Worm (Caenorhabditis elegans) whole organism, late embryonic: ENCODE data around the gene ZK757.1.

ENCODE experiments used
- C38D4.7 ChIP-seq: fragments of 200-800 bp; sonication (Bioruptor generic); optimal IDR thresholded peaks from 2 replicates; lab custom pipeline; 2018; ENCODE audit warnings: mild to moderate bottlenecking, missing genetic modification characterization, moderate library complexity, missing compliant biosample characterization
- F13H6.1 ChIP-seq: sonication (generic microtip); optimal IDR thresholded peaks from 2 replicates; lab custom pipeline; 2016; ENCODE audit warnings: missing genetic modification characterization, missing compliant biosample characterization
- K02D7.2 ChIP-seq: sonication (generic microtip); optimal IDR thresholded peaks from 2 replicates; lab custom pipeline; 2017; ENCODE audit warnings: mild to moderate bottlenecking, missing genetic modification characterization, missing compliant biosample characterization
- T23F11.4 ChIP-seq: fragments of 200-800 bp; sonication (Bioruptor generic); optimal IDR thresholded peaks from 2 replicates; lab custom pipeline; 2018; ENCODE audit warnings: mild to moderate bottlenecking, missing genetic modification characterization, missing compliant biosample characterization
- Y22D7AL.16 ChIP-seq: sonication (generic microtip); optimal IDR thresholded peaks from 2 replicates; lab custom pipeline; 2016; ENCODE audit warnings: missing genetic modification characterization, missing compliant biosample characterization
- ama-1 ChIP-seq: fragments of 150-350 bp; optimal IDR thresholded peaks from 2 replicates; lab custom pipeline; 2014
- ceh-18 ChIP-seq: sonication (generic microtip); optimal IDR thresholded peaks from 2 replicates; lab custom pipeline; 2016; ENCODE audit warnings: missing genetic modification characterization, missing compliant biosample characterization
- ceh-19 ChIP-seq: fragments of 200-800 bp; sonication (Bioruptor generic); optimal IDR thresholded peaks from 2 replicates; lab custom pipeline; 2018; ENCODE audit warnings: mild to moderate bottlenecking, missing genetic modification characterization, missing compliant biosample characterization
- ceh-30 ChIP-seq: fragments of 150-350 bp; optimal IDR thresholded peaks from 2 replicates; lab custom pipeline; 2014; ENCODE audit warnings: missing biosample characterization, missing genetic modification characterization
- ceh-48 ChIP-seq: sonication (generic microtip); optimal IDR thresholded peaks from 2 replicates; lab custom pipeline; 2016; ENCODE audit warnings: missing genetic modification characterization, inconsistent platforms, missing compliant biosample characterization
- ceh-6 ChIP-seq: fragments of 200-800 bp; sonication (Bioruptor generic); optimal IDR thresholded peaks from 2 replicates; lab custom pipeline; 2018; ENCODE audit warnings: mild to moderate bottlenecking, missing genetic modification characterization, missing compliant biosample characterization
- ceh-9 ChIP-seq: sonication (generic microtip); optimal IDR thresholded peaks from 2 replicates; lab custom pipeline; 2016; ENCODE audit warnings: mild to moderate bottlenecking, missing genetic modification characterization, inconsistent platforms, missing compliant biosample characterization
- ets-4 ChIP-seq: sonication (generic microtip); optimal IDR thresholded peaks from 2 replicates; lab custom pipeline; 2016; ENCODE audit warnings: missing genetic modification characterization, missing compliant biosample characterization
- fax-1 ChIP-seq: sonication (generic microtip); optimal IDR thresholded peaks from 2 replicates; lab custom pipeline; 2016; ENCODE audit warnings: missing genotype, missing genetic modification characterization, missing compliant biosample characterization
- fkh-10 ChIP-seq: fragments of 150-350 bp; optimal IDR thresholded peaks from 2 replicates; lab custom pipeline; 2014; ENCODE audit warnings: missing biosample characterization, missing genetic modification reagents, missing genetic modification characterization
- hlh-8 ChIP-seq: sonication (generic microtip); optimal IDR thresholded peaks from 2 replicates; lab custom pipeline; 2016; ENCODE audit warnings: missing genotype, missing genetic modification characterization, missing compliant biosample characterization
- lim-6 ChIP-seq: sonication (generic microtip); optimal IDR thresholded peaks from 2 replicates; lab custom pipeline; 2016; ENCODE audit warnings: missing genetic modification characterization, missing compliant biosample characterization
- madf-2 ChIP-seq: sonication (generic microtip); optimal IDR thresholded peaks from 2 replicates; lab custom pipeline; 2017; ENCODE audit warnings: missing genetic modification characterization, missing compliant biosample characterization
- nfya-1 ChIP-seq: sonication (generic microtip); optimal IDR thresholded peaks from 2 replicates; lab custom pipeline; 2017; ENCODE audit warnings: missing genetic modification characterization, mild to moderate bottlenecking, missing compliant biosample characterization, antibody characterized with exemption, moderate library complexity
- npax-4 ChIP-seq: sonication (generic microtip); optimal IDR thresholded peaks from 2 replicates; lab custom pipeline; 2016; ENCODE audit warnings: missing genetic modification characterization, missing compliant biosample characterization
- odd-2 ChIP-seq: sonication (generic microtip); optimal IDR thresholded peaks from 2 replicates; lab custom pipeline; 2017; ENCODE audit warnings: antibody characterized with exemption, mild to moderate bottlenecking, missing genetic modification characterization, missing compliant biosample characterization
- pat-9 ChIP-seq: fragments of 200-800 bp; sonication (Bioruptor generic); optimal IDR thresholded peaks from 2 replicates; lab custom pipeline; 2018; ENCODE audit warnings: mild to moderate bottlenecking, missing genetic modification characterization, moderate library complexity, missing compliant biosample characterization
- pax-1 ChIP-seq: fragments of 150-350 bp; optimal IDR thresholded peaks from 2 replicates; lab custom pipeline; 2014; ENCODE audit warnings: missing biosample characterization, missing genetic modification characterization
- pha-2 ChIP-seq: sonication (generic microtip); optimal IDR thresholded peaks from 2 replicates; lab custom pipeline; 2017; ENCODE audit warnings: mild to moderate bottlenecking, missing genetic modification characterization, missing compliant biosample characterization
- pha-4 ChIP-seq: fragments of 150-350 bp; optimal IDR thresholded peaks from 2 replicates; lab custom pipeline; 2018; ENCODE audit warnings: missing biosample characterization, missing genetic modification reagents, missing genetic modification characterization
- pqm-1 ChIP-seq: sonication (generic microtip); optimal IDR thresholded peaks from 2 replicates; lab custom pipeline; 2016; ENCODE audit warnings: missing genetic modification characterization, missing compliant biosample characterization
- pros-1 ChIP-seq: fragments of 150-350 bp; optimal IDR thresholded peaks from 2 replicates; lab custom pipeline; 2014; ENCODE audit warnings: missing biosample characterization, missing genetic modification reagents, missing genetic modification characterization
- sdc-2 ChIP-seq: sonication (generic microtip); optimal IDR thresholded peaks from 2 replicates; lab custom pipeline; 2016; ENCODE audit warnings: missing genotype, missing genetic modification characterization, missing compliant biosample characterization
- syd-9 ChIP-seq: sonication (generic microtip); optimal IDR thresholded peaks from 2 replicates; lab custom pipeline; 2016; ENCODE audit warnings: mild to moderate bottlenecking, missing genetic modification characterization, moderate library complexity, missing compliant biosample characterization
- tbx-2 ChIP-seq: sonication (generic microtip); optimal IDR thresholded peaks from 2 replicates; lab custom pipeline; 2016; ENCODE audit warnings: missing genetic modification characterization, missing compliant biosample characterization
- ttx-3 ChIP-seq: sonication (generic microtip); optimal IDR thresholded peaks from 2 replicates; lab custom pipeline; 2016; ENCODE audit warnings: missing genetic modification reagents, missing genetic modification characterization, missing compliant biosample characterization
- unc-55 ChIP-seq: sonication (generic microtip); optimal IDR thresholded peaks from 2 replicates; lab custom pipeline; 2017; ENCODE audit warnings: missing biosample characterization, missing genetic modification reagents, missing genetic modification characterization
- zip-5 ChIP-seq: sonication (generic microtip); optimal IDR thresholded peaks from 2 replicates; lab custom pipeline; 2016; ENCODE audit warnings: missing genetic modification characterization, missing compliant biosample characterization
- ztf-16 ChIP-seq: sonication (generic microtip); optimal IDR thresholded peaks from 2 replicates; lab custom pipeline; 2017; ENCODE audit warnings: missing genetic modification characterization, missing compliant biosample characterization

Gene ZK757.1

ce11 chrIII:9848083-9848482 is 22.8 kb downstream of the ZK757.1 start, which contains the start of gene mrpl-36:
Gene mrpl-36, minus strand, starts transcription at chrIII:9848116.
- TF ChIP-seq Y22D7AL.16 (tag; lab: Kevin White, UChicago) (no peak), unc-55 (peak; percentile 11), ceh-18 (no peak)
- TF ChIP-seq, all 69 proteins: peak for 1

ce11 chrIII:9846093-9846492 is 24.8 kb downstream of the ZK757.1 start, which contains the start of gene K11H3.2:
Gene K11H3.2, plus strand, starts transcription at chrIII:9846393.
- no peak for TF ChIP-seq tbx-2 (tag; lab: Kevin White, UChicago)
- TF ChIP-seq ttx-3 (tag; lab: Kevin White, UChicago): no peak
- TF ChIP-seq ceh-19 (GFP tag; lab: Kevin White, UChicago): no peak
- no peak for TF ChIP-seq syd-9 (tag; lab: Kevin White, UChicago)
- TF ChIP-seq lim-6 (tag; lab: Kevin White, UChicago): no peak
- TF ChIP-seq fkh-10 (GFP tag; lab: Kevin White, UChicago): no peak
- TF ChIP-seq ceh-9 (tag; lab: Kevin White, UChicago): no peak
- no peak for TF ChIP-seq pqm-1 (tag; lab: Kevin White, UChicago)
- TF ChIP-seq ztf-16 (tag; lab: Kevin White, UChicago): no peak
- no peak for TF ChIP-seq pha-4
- TF ChIP-seq npax-4 (tag; lab: Kevin White, UChicago): no peak

- no peak for TF ChIP-seq ceh-18
- no peak for TF ChIP-seq pax-1 (tag; lab: Kevin White, UChicago)
Measured at ce11 chrIII:9843715-9844114, 27.2 kb downstream of the ZK757.1 start, which contains the start of gene K11H3.5. Gene K11H3.5, plus strand, starts transcription at chrIII:9843768.

ce11 chrIII:9834888-9835287 is 36.0 kb downstream of the ZK757.1 start, which contains the start of gene K11H3.8:
Gene K11H3.8, plus strand, starts transcription at chrIII:9835188.
- TF ChIP-seq pat-9 (tag; lab: Kevin White, UChicago): no peak
- TF ChIP-seq lim-6 (tag; lab: Kevin White, UChicago): no peak
- TF ChIP-seq madf-2 (tag; lab: Kevin White, UChicago): no peak
- TF ChIP-seq ceh-9 (tag; lab: Kevin White, UChicago): no peak
- TF ChIP-seq pha-2: no peak
- no peak for TF ChIP-seq pros-1
- TF ChIP-seq fax-1 (tag; lab: Kevin White, UChicago): no peak
- no peak for TF ChIP-seq K02D7.2 (tag; lab: Kevin White, UChicago)
- TF ChIP-seq ceh-48 (tag; lab: Kevin White, UChicago): no peak
- no peak for TF ChIP-seq ceh-30 (tag; lab: Kevin White, UChicago)
- no peak for TF ChIP-seq C38D4.7 (GFP tag; lab: Kevin White, UChicago)
- TF ChIP-seq T23F11.4 (GFP tag; lab: Kevin White, UChicago): no peak
- TF ChIP-seq hlh-8 (tag; lab: Kevin White, UChicago): no peak
- TF ChIP-seq ceh-6 (GFP tag; lab: Kevin White, UChicago): no peak
- no peak for TF ChIP-seq ama-1 (lab: Kevin White, UChicago)
- TF ChIP-seq F13H6.1 (tag; lab: Kevin White, UChicago): no peak
- TF ChIP-seq, all 69 proteins: peak for 0

ce11 chrIII:9832569-9832968 is 38.4 kb downstream of the ZK757.1 start:
- TF ChIP-seq K02D7.2 (tag; lab: Kevin White, UChicago) (no peak), sdc-2 (tag; lab: Kevin White, UChicago) (no peak), nfya-1 (tag; lab: Kevin White, UChicago) (no peak), odd-2 (tag; lab: Kevin White, UChicago) (no peak), ets-4 (tag; lab: Kevin White, UChicago) (no peak), syd-9 (tag; lab: Kevin White, UChicago) (no peak), pha-4 (no peak), zip-5 (tag; lab: Kevin White, UChicago) (no peak)
